Worm (Caenorhabditis elegans): ENCODE measurements around the gene eif-3.L.

DNA sequence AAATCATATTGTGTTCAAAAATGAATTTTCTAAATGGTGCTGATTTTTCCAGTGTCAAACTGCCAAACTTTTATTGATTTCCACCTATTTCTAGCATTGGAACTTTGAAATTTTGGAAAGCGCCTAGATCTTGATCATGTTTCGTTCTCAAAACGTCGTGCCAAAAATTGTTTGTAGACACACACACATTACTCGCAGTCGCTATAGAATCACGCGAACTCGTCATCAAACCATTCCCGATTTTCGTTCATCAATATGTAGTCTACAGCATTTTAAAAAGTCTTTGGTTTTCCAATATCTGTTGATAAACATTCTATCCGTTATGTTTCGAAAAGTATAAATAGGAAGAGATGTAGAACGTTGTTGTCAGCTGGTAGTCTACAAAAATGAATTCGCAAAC, 52.0 kb downstream of the eif-3.L start, which contains the start of the genes C17C3.1 and C17C3.15:
- TF ChIP-seq lin-26 (GFP tag; IDR thresholded peaks at IDR 0.05) (no peak), Y95B8A.8 (GFP tag; IDR thresholded peaks at IDR 0.05) (no peak), sea-2 (GFP tag; IDR thresholded peaks at IDR 0.05) (no peak), ztf-3 (GFP tag; optimal IDR thresholded peaks at IDR 0.05) (no peak)
